Worm (Caenorhabditis elegans) whole organism, L3 larva: ENCODE data around the gene T05C12.11.

Experiments used
- ama-1 ChIP-seq: fragments of 150-350 bp; optimal IDR thresholded peaks from 2 replicates; lab custom pipeline; 2018
- elt-1 ChIP-seq: fragments of 150-350 bp; optimal IDR thresholded peaks from 2 replicates; lab custom pipeline; 2014; ENCODE audit warnings: missing biosample characterization, missing genetic modification characterization
- mdl-1 ChIP-seq: fragments of 150-350 bp; optimal IDR thresholded peaks from 2 replicates; lab custom pipeline; 2014; ENCODE audit warnings: missing biosample characterization, missing genetic modification characterization
- nhr-11 ChIP-seq: fragments of 150-350 bp; optimal IDR thresholded peaks from 2 replicates; lab custom pipeline; 2014; ENCODE audit warnings: missing biosample characterization, missing genetic modification characterization
- tbx-2 ChIP-seq: sonication (generic microtip); optimal IDR thresholded peaks from 2 replicates; lab custom pipeline; 2016; ENCODE audit warnings: mild to moderate bottlenecking, missing genetic modification characterization, missing compliant biosample characterization

DNA sequence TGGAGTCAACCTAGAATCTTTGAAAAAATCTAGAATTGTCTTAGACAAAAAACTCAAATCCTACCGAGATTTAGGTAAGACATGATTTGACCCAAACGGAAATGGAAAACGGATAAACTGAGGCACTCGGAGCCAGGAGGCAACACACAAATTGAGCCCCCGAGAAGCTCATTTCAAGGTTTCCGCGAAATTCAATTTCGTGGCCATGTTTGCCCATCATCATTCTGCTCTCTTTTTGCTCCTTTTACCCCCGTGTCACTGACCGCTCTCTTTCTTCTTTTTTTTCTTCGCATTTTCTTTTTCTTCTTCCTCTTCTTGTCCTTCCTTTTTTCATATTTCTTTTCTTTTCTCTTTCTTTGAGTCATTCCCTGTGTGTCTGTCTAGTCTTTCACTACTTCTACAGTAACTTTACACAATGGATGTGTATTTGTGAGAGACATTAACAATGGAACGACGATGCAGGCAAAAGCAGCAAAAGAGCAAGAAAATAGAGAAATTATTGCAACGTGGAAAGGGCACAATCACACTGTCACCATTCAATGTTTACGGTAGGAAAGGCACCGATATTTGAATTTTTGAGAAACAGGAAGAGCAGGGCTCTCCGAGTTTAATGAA, 17.5 kb downstream of the T05C12.11 start:
- no peak for TF ChIP-seq ama-1 (lab: Kevin White, UChicago)
- no peak for TF ChIP-seq elt-1
- no peak for TF ChIP-seq nhr-11 (tag; lab: Kevin White, UChicago)
- TF ChIP-seq tbx-2 (tag; lab: Kevin White, UChicago) = no peak
- no peak for TF ChIP-seq mdl-1 (tag; lab: Kevin White, UChicago)
